Worm (Caenorhabditis elegans) whole organism, young adult: ENCODE results near the gene clec-219.

ENCODE experiments used
- B0019.2 ChIP-seq: fragments of 200-800 bp; sonication (Bioruptor generic); conservative IDR thresholded peaks from 2 replicates; pipeline ENCODE4 v1.3.6; 2022; ENCODE audit warnings: missing genetic modification reagents, missing genetic modification characterization, missing compliant biosample characterization
- C06A6.2 ChIP-seq: fragments of 200-800 bp; sonication (Bioruptor generic); conservative IDR thresholded peaks from 2 replicates; pipeline ENCODE4 v1.3.6; 2022; ENCODE audit warnings: missing genetic modification characterization, missing compliant biosample characterization
- C17E4.6 ChIP-seq: fragments of 200-800 bp; sonication (Bioruptor generic); IDR thresholded peaks from 2 replicates; pipeline ENCODE4 v1.3.6; 2022; ENCODE audit warnings: missing genetic modification reagents, missing genetic modification characterization, missing compliant biosample characterization
- D2030.7 ChIP-seq: fragments of 200-800 bp; sonication (Bioruptor generic); IDR thresholded peaks from 2 replicates; pipeline ENCODE4 v1.3.6; 2022; ENCODE audit warnings: missing genetic modification reagents, missing genetic modification characterization, missing compliant biosample characterization
- F10E7.11 ChIP-seq: sonication (generic microtip); optimal IDR thresholded peaks from 2 replicates; lab custom pipeline; 2017; ENCODE audit warnings: mild to moderate bottlenecking, missing genetic modification characterization, moderate library complexity, missing compliant biosample characterization
- F22D6.2 ChIP-seq: sonication (generic microtip); optimal IDR thresholded peaks from 2 replicates; lab custom pipeline; 2016; ENCODE audit warnings: mild to moderate bottlenecking, missing genetic modification characterization, missing compliant biosample characterization
- F33H1.4 ChIP-seq: fragments of 200-800 bp; sonication (Bioruptor generic); IDR thresholded peaks from 2 replicates; pipeline ENCODE4 v1.3.6; 2022; ENCODE audit warnings: missing genetic modification reagents, missing genetic modification characterization, missing compliant biosample characterization
- F37B4.10 ChIP-seq: fragments of 200-800 bp; sonication (Bioruptor generic); IDR thresholded peaks from 2 replicates; pipeline ENCODE4 v1.3.6; 2022; ENCODE audit warnings: missing genetic modification characterization, missing compliant biosample characterization
- F55B11.4 ChIP-seq: sonication (generic microtip); optimal IDR thresholded peaks from 2 replicates; lab custom pipeline; 2016; ENCODE audit warnings: missing compliant biosample characterization, missing genetic modification characterization, borderline replicate concordance; ENCODE audit not compliant: insufficient read depth
- F57C9.4 ChIP-seq: sonication (generic microtip); optimal IDR thresholded peaks from 2 replicates; lab custom pipeline; 2017; ENCODE audit warnings: mild to moderate bottlenecking, missing genetic modification characterization, missing compliant biosample characterization
- K12H6.12 ChIP-seq: fragments of 200-800 bp; sonication (Bioruptor generic); optimal IDR thresholded peaks from 2 replicates; lab custom pipeline; 2018; ENCODE audit warnings: mild to moderate bottlenecking, missing genetic modification characterization, missing compliant biosample characterization
- T26A5.8 ChIP-seq: sonication (generic microtip); optimal IDR thresholded peaks from 2 replicates; lab custom pipeline; 2016; ENCODE audit warnings: missing genetic modification characterization, missing compliant biosample characterization
- Y56A3A.18 ChIP-seq: fragments of 200-800 bp; sonication (Bioruptor generic); IDR thresholded peaks from 2 replicates; pipeline ENCODE4 v1.3.6; 2022; ENCODE audit warnings: missing genetic modification reagents, missing genetic modification characterization, missing compliant biosample characterization
- Y95B8A.8 ChIP-seq: fragments of 200-800 bp; sonication (Bioruptor generic); IDR thresholded peaks from 2 replicates; pipeline ENCODE4 v1.3.6; 2022; ENCODE audit warnings: missing genetic modification reagents, missing genetic modification characterization, missing compliant biosample characterization
- ZK185.1 ChIP-seq: sonication (generic microtip); optimal IDR thresholded peaks from 2 replicates; lab custom pipeline; 2016; ENCODE audit warnings: mild to moderate bottlenecking, missing genetic modification characterization, missing compliant biosample characterization; ENCODE audit not compliant: poor library complexity, severe bottlenecking
- ama-1 ChIP-seq, 3 experiments: fragments of 150-350 bp in 1 of 3; sonication (generic microtip) in 2 of 3; optimal IDR thresholded peaks; 2 replicates each; lab custom pipeline; 2014 to 2018; ENCODE audit warnings: missing biosample characterization in 2 of 3, missing genetic modification characterization in 2 of 3, missing genetic modification reagents in 2 of 3
- athp-1 ChIP-seq: sonication (generic microtip); optimal IDR thresholded peaks from 2 replicates; lab custom pipeline; 2017; ENCODE audit warnings: mild to moderate bottlenecking, missing genetic modification characterization, missing compliant biosample characterization
- attf-5 ChIP-seq: fragments of 200-800 bp; sonication (Bioruptor generic); optimal IDR thresholded peaks from 2 replicates; lab custom pipeline; 2018; ENCODE audit warnings: mild to moderate bottlenecking, missing genetic modification characterization, missing compliant biosample characterization
- attf-6 ChIP-seq: fragments of 200-800 bp; sonication (Bioruptor generic); IDR thresholded peaks from 2 replicates; pipeline ENCODE4 v1.3.6; 2022; ENCODE audit warnings: missing genetic modification reagents, missing genetic modification characterization, missing compliant biosample characterization
- bed-1 ChIP-seq: fragments of 200-800 bp; sonication (Bioruptor generic); IDR thresholded peaks from 2 replicates; pipeline ENCODE4 v1.3.6; 2022; ENCODE audit warnings: missing genetic modification reagents, missing genetic modification characterization, missing compliant biosample characterization
- bed-2 ChIP-seq: fragments of 200-800 bp; sonication (Bioruptor generic); IDR thresholded peaks from 2 replicates; pipeline ENCODE4 v1.3.6; 2022; ENCODE audit warnings: missing genetic modification reagents, missing genetic modification characterization, missing compliant biosample characterization
- ccch-3 ChIP-seq: fragments of 200-800 bp; sonication (Bioruptor generic); optimal IDR thresholded peaks from 2 replicates; lab custom pipeline; 2018; ENCODE audit warnings: mild to moderate bottlenecking, missing genetic modification characterization, missing compliant biosample characterization
- cebp-1 ChIP-seq, 2 experiments: fragments of 200-800 bp in 1 of 2; sonication (Bioruptor generic) in 1 of 2; sonication (generic microtip) in 1 of 2; IDR thresholded peaks in 1 of 2; optimal IDR thresholded peaks in 1 of 2; 2 replicates each; pipeline versions ENCODE4 v1.3.6 to Lab custom; 2017 to 2022; ENCODE audit warnings: missing compliant biosample characterization in 2 of 2, missing genetic modification characterization in 2 of 2, mild to moderate bottlenecking in 1 of 2, missing genetic modification reagents in 1 of 2, moderate library complexity in 1 of 2
- ceh-100 ChIP-seq: fragments of 200-800 bp; sonication (Bioruptor generic); IDR thresholded peaks from 2 replicates; pipeline ENCODE4 v1.3.6; 2022; ENCODE audit warnings: missing genetic modification reagents, missing genetic modification characterization, missing compliant biosample characterization
- ceh-27 ChIP-seq: fragments of 200-800 bp; sonication (Bioruptor generic); optimal IDR thresholded peaks from 2 replicates; lab custom pipeline; 2018; ENCODE audit warnings: mild to moderate bottlenecking, missing genetic modification characterization, moderate library complexity, missing compliant biosample characterization
- ceh-40 ChIP-seq: fragments of 200-800 bp; sonication (Bioruptor generic); IDR thresholded peaks from 2 replicates; pipeline ENCODE4 v1.3.6; 2022; ENCODE audit warnings: missing genetic modification characterization, missing compliant biosample characterization
- ceh-58 ChIP-seq: fragments of 200-800 bp; sonication (Bioruptor generic); IDR thresholded peaks from 2 replicates; pipeline ENCODE4 v1.3.6; 2022; ENCODE audit warnings: missing genetic modification characterization, missing compliant biosample characterization
- efl-1 ChIP-seq: fragments of 150-350 bp; optimal IDR thresholded peaks from 2 replicates; lab custom pipeline; 2014; ENCODE audit warnings: missing biosample characterization, missing genetic modification reagents, missing genetic modification characterization
- ets-4 ChIP-seq: fragments of 200-800 bp; sonication (Bioruptor generic); optimal IDR thresholded peaks from 2 replicates; lab custom pipeline; 2018; ENCODE audit warnings: mild to moderate bottlenecking, missing genetic modification characterization, missing compliant biosample characterization
- fkh-3 ChIP-seq: sonication (generic microtip); optimal IDR thresholded peaks from 2 replicates; lab custom pipeline; 2016; ENCODE audit warnings: mild to moderate bottlenecking, missing genetic modification characterization, missing compliant biosample characterization
- him-1 ChIP-seq: sonication (generic microtip); optimal IDR thresholded peaks from 2 replicates; lab custom pipeline; 2016; ENCODE audit warnings: missing genotype, missing genetic modification reagents, missing genetic modification characterization, missing compliant biosample characterization
- hlh-12 ChIP-seq: sonication (generic microtip); optimal IDR thresholded peaks from 2 replicates; lab custom pipeline; 2016; ENCODE audit warnings: missing genetic modification characterization, missing compliant biosample characterization
- hmg-1.2 ChIP-seq: fragments of 200-800 bp; sonication (Bioruptor generic); IDR thresholded peaks from 2 replicates; pipeline ENCODE4 v1.3.6; 2022; ENCODE audit warnings: missing genetic modification reagents, missing genetic modification characterization, missing compliant biosample characterization
- lag-1 ChIP-seq: fragments of 200-800 bp; sonication (Bioruptor generic); IDR thresholded peaks from 2 replicates; pipeline ENCODE4 v1.3.6; 2022; ENCODE audit warnings: missing genetic modification reagents, missing genetic modification characterization, missing compliant biosample characterization
- lin-26 ChIP-seq: fragments of 200-800 bp; sonication (Bioruptor generic); IDR thresholded peaks from 2 replicates; pipeline ENCODE4 v1.3.6; 2022; ENCODE audit warnings: missing genetic modification reagents, missing genetic modification characterization, missing compliant biosample characterization
- lin-35 ChIP-seq, 3 experiments: fragments of 150-350 bp in 2 of 3; sonication (generic microtip) in 1 of 3; optimal IDR thresholded peaks; 2 replicates each; lab custom pipeline; 2014 to 2018; ENCODE audit warnings: missing biosample characterization in 3 of 3, missing genetic modification characterization in 3 of 3, missing genetic modification reagents in 3 of 3
- lin-40 ChIP-seq: sonication (generic microtip); optimal IDR thresholded peaks from 2 replicates; lab custom pipeline; 2016; ENCODE audit warnings: missing genetic modification characterization, mild to moderate bottlenecking, missing compliant biosample characterization, missing genotype, missing genetic modification reagents
- lir-1 ChIP-seq: fragments of 200-800 bp; sonication (Bioruptor generic); conservative IDR thresholded peaks from 2 replicates; pipeline ENCODE4 v1.3.6; 2022; ENCODE audit warnings: missing genetic modification reagents, missing genetic modification characterization, missing compliant biosample characterization
- mxl-1 ChIP-seq: sonication (generic microtip); optimal IDR thresholded peaks from 2 replicates; lab custom pipeline; 2016; ENCODE audit warnings: missing genetic modification characterization, missing compliant biosample characterization
- nfya-1 ChIP-seq: sonication (generic microtip); optimal IDR thresholded peaks from 2 replicates; lab custom pipeline; 2017; ENCODE audit warnings: antibody characterized with exemption, missing compliant biosample characterization, missing genetic modification characterization, borderline replicate concordance; ENCODE audit not compliant: insufficient read depth
- nhr-179 ChIP-seq: sonication (generic microtip); optimal IDR thresholded peaks from 2 replicates; lab custom pipeline; 2016; ENCODE audit warnings: mild to moderate bottlenecking, missing genetic modification characterization, missing compliant biosample characterization
- sea-2 ChIP-seq: fragments of 200-800 bp; sonication (Bioruptor generic); IDR thresholded peaks from 2 replicates; pipeline ENCODE4 v1.3.6; 2022; ENCODE audit warnings: missing genetic modification characterization, missing compliant biosample characterization
- snpc-1.1 ChIP-seq: sonication (generic microtip); optimal IDR thresholded peaks from 2 replicates; lab custom pipeline; 2017; ENCODE audit warnings: missing genetic modification characterization, mild to moderate bottlenecking, missing compliant biosample characterization, antibody characterized with exemption, moderate library complexity, missing genotype, missing genetic modification reagents; ENCODE audit not compliant: insufficient read depth
- snpc-3.4 ChIP-seq: sonication (generic microtip); optimal IDR thresholded peaks from 2 replicates; lab custom pipeline; 2017; ENCODE audit warnings: missing genetic modification characterization, mild to moderate bottlenecking, missing compliant biosample characterization, antibody characterized with exemption, moderate library complexity, missing genotype, missing genetic modification reagents
- unc-130 ChIP-seq: sonication (generic microtip); optimal IDR thresholded peaks from 2 replicates; lab custom pipeline; 2016; ENCODE audit warnings: missing genetic modification reagents, missing genetic modification characterization, missing compliant biosample characterization
- zim-3 ChIP-seq: sonication (generic microtip); optimal IDR thresholded peaks from 2 replicates; lab custom pipeline; 2017; ENCODE audit warnings: mild to moderate bottlenecking, missing genetic modification characterization, moderate library complexity, missing compliant biosample characterization
- ztf-18 ChIP-seq: sonication (generic microtip); optimal IDR thresholded peaks from 2 replicates; lab custom pipeline; 2016; ENCODE audit warnings: missing genotype, mild to moderate bottlenecking, missing genetic modification characterization, missing compliant biosample characterization

Gene clec-219

DNA sequence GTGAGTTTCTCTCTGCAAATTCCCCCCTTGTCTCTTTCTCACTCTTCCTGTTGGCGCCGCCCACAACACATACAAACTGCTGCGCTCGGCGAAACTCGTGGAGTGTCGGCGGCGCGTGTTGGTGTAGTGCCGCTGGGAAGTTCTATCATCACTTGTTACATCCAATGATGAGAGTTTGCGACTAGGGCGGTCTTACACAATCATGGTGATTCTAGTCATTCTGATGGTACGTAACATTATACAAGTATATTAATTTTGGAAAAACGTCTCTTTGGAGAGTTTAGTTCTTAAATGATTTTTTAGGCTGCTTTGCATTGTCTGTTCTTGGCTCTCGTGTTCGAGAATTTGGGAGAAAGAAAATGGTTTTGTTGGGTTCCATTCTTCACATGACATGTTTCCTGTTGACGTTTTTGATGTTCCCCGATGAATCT lies 30.7 kb downstream of the clec-219 start (continued):
- TF ChIP-seq mxl-1 (tag; lab: Kevin White, UChicago) (no peak), bed-2 (GFP tag; lab: Robert Waterston, UW) (0 out of 2 replicates have a peak, but pooled peaks have one; percentile 16), D2030.7 (GFP tag; lab: Robert Waterston, UW) (peak; percentile 95), cebp-1 (GFP tag; IDR thresholded peaks at IDR 0.05; lab: Robert Waterston, UW) (no peak), cebp-1 (tag; optimal IDR thresholded peaks at IDR 0.05; lab: Kevin White, UChicago) (peak; percentile 76), ceh-58 (no peak), Y56A3A.18 (GFP tag; lab: Robert Waterston, UW) (peak; percentile 89), F57C9.4 (no peak), attf-5 (peak; percentile 46), T26A5.8 (tag; lab: Kevin White, UChicago) (no peak), fkh-3 (no peak), efl-1 (GFP tag; lab: Kevin White, UChicago) (peak; percentile 19), C17E4.6 (GFP tag; lab: Robert Waterston, UW) (peak; percentile 72; the same call in 1 of the 2 replicates), nfya-1 (tag; lab: Kevin White, UChicago) (no peak), lin-35 (GFP tag; optimal IDR thresholded peaks at IDR 0.05; lab: Kevin White, UChicago) (peak in 2 of 3 experiments; percentile 16 to 80), ztf-18 (tag; lab: Kevin White, UChicago) (peak; percentile 88), ceh-40 (GFP tag; lab: Robert Waterston, UW) (no peak), him-1 (peak; percentile 99), hmg-1.2 (GFP tag; lab: Robert Waterston, UW) (peak; percentile 97), K12H6.12 (peak; percentile 28), ceh-27 (peak; percentile 67), attf-6 (peak; percentile 95; the same call in 1 of the 2 replicates), sea-2 (no peak), ama-1 (optimal IDR thresholded peaks at IDR 0.05; lab: Kevin White, UChicago) (peak; percentile 95), ama-1 (GFP tag; optimal IDR thresholded peaks at IDR 0.05; lab: Kevin White, UChicago) (peak; percentile 30 to 43), ceh-100 (GFP tag; lab: Robert Waterston, UW) (peak; percentile 66), lin-40 (peak; percentile 81), hlh-12 (no peak), F37B4.10 (GFP tag; lab: Robert Waterston, UW) (no peak), snpc-3.4 (tag; lab: Kevin White, UChicago) (peak; percentile 99), bed-1 (no peak), athp-1 (peak; percentile 71), snpc-1.1 (tag; lab: Kevin White, UChicago) (peak; percentile 99), ZK185.1 (tag; lab: Kevin White, UChicago) (peak; percentile 70), lin-26 (GFP tag; lab: Robert Waterston, UW) (peak; percentile 54), F55B11.4 (tag; lab: Kevin White, UChicago) (no peak), F22D6.2 (tag; lab: Kevin White, UChicago) (peak; percentile 27), unc-130 (peak; percentile 79), ets-4 (GFP tag; lab: Kevin White, UChicago) (peak; percentile 34), lir-1 (GFP tag; lab: Robert Waterston, UW) (0 out of 2 replicates have a peak, but pooled peaks have one; percentile 10), Y95B8A.8 (no peak), F10E7.11 (tag; lab: Kevin White, UChicago) (peak; percentile 55), F33H1.4 (peak; percentile 74), nhr-179 (tag; lab: Kevin White, UChicago) (peak; percentile 57), zim-3 (tag; lab: Kevin White, UChicago) (peak; percentile 0), ccch-3 (GFP tag; lab: Kevin White, UChicago) (no peak), lag-1 (no peak), B0019.2 (0 out of 2 replicates have a peak, but pooled peaks have one; percentile 49), C06A6.2 (GFP tag; lab: Robert Waterston, UW) (0 out of 2 replicates have a peak, but pooled peaks have one; percentile 25)
